Fruit fly (Drosophila melanogaster): ENCODE results near the gene Prosbeta3.

Gene Prosbeta3

DNA sequence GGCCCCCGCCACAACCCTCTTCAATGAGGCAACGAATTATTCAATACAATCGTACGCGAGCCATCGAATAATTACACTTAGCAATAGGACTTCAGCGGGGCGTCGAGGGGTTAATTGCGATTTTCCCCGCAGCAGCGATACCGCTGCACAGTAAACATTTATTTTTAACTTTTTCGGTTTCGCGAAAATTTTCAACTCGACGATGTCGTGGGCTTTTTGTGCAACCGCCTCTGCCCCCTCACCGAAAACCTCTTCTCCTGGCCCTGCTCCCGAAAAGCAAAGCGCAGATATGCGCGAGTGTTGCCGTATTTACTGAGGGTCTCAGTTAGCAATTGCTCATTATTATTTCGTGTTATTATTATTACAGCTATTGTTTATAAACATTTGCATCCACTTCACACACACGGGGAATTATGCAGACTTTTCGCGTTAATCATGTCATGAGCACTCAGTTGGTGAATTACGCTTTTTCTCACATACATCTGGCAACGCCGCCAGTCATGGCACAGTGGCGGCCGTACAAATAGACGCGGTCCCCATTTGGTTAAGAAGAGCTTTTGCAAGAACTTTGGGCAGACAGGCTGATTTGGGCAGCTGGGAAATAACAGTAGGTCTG lies 7.8 kb upstream of the Prosbeta3 start (continued):
- TF ChIP-seq ssp (GFP tag; IDR thresholded peaks at IDR 0.05) (no peak), CG42726 (GFP tag; IDR thresholded peaks at IDR 0.05; ENCODE audit: partially characterized antibody) (no peak), CG12071 (GFP tag; optimal IDR thresholded peaks at IDR 0.05) (no peak), CG2712 (tag; optimal IDR thresholded peaks at IDR 0.05) (peak; percentile 49), Dfd (GFP tag; optimal IDR thresholded peaks at IDR 0.05) (no peak), zfh2 (GFP tag; optimal IDR thresholded peaks at IDR 0.05) (peak; percentile 55), eve (GFP tag; optimal IDR thresholded peaks at IDR 0.05) (no peak), zf30C (GFP tag; optimal IDR thresholded peaks at IDR 0.05) (no peak), lbe (GFP tag; optimal IDR thresholded peaks at IDR 0.05) (peak; percentile 73), HHEX (GFP tag; optimal IDR thresholded peaks at IDR 0.05) (peak; percentile 27), gro (GFP tag; optimal IDR thresholded peaks at IDR 0.05) (peak; percentile 67), CG11085 (GFP tag; IDR thresholded peaks at IDR 0.05) (no peak), CG18764 (GFP tag; optimal IDR thresholded peaks at IDR 0.05) (no peak), crc (GFP tag; optimal IDR thresholded peaks at IDR 0.05) (peak; percentile 34), luna (GFP tag; optimal IDR thresholded peaks at IDR 0.05) (no peak), CG14860 (GFP tag; IDR thresholded peaks at IDR 0.05; ENCODE audit: partially characterized antibody) (no peak), sc (optimal IDR thresholded peaks at IDR 0.05) (no peak), sc (GFP tag; optimal IDR thresholded peaks at IDR 0.05) (no peak), CG11695 (GFP tag; IDR thresholded peaks at IDR 0.05) (no peak), CG30403 (GFP tag; optimal IDR thresholded peaks at IDR 0.05) (peak; percentile 50), CG8290 (GFP tag; optimal IDR thresholded peaks at IDR 0.05) (peak; percentile 44), CG8290 (tag; optimal IDR thresholded peaks at IDR 0.05) (peak in 1 of 2 experiments; percentile 11), Spps (tag; optimal IDR thresholded peaks at IDR 0.05) (no peak), sima (GFP tag; optimal IDR thresholded peaks at IDR 0.05) (no peak), CG32767 (GFP tag; IDR thresholded peaks at IDR 0.05) (no peak), gce (GFP tag; IDR thresholded peaks at IDR 0.05) (no peak), CG13775 (GFP tag; optimal IDR thresholded peaks at IDR 0.05) (peak; percentile 39), mld (GFP tag; IDR thresholded peaks at IDR 0.05; ENCODE audit: partially characterized antibody) (no peak), CG1024 (GFP tag; IDR thresholded peaks at IDR 0.05) (peak; percentile 30; the same call in 1 of the 2 replicates), CG7556 (GFP tag; optimal IDR thresholded peaks at IDR 0.05) (peak; percentile 66), CG8388 (GFP tag; optimal IDR thresholded peaks at IDR 0.05) (no peak), HLH3B (GFP tag; IDR thresholded peaks at IDR 0.05) (no peak), Sox100B (GFP tag; optimal IDR thresholded peaks at IDR 0.05) (no peak), so (GFP tag; IDR thresholded peaks at IDR 0.05) (peak; percentile 40; the same call in 1 of the 3 replicates), CG13894 (tag; optimal IDR thresholded peaks at IDR 0.05) (no peak), p53 (GFP tag; optimal IDR thresholded peaks at IDR 0.05) (peak; percentile 32), Blimp-1 (GFP tag; optimal IDR thresholded peaks at IDR 0.05) (no peak), shn (GFP tag; optimal IDR thresholded peaks at IDR 0.05) (peak; percentile 72), pita (GFP tag; optimal IDR thresholded peaks at IDR 0.05) (no peak), CkIIα-i1 (GFP tag; IDR thresholded peaks at IDR 0.05) (no peak), Drgx (GFP tag; IDR thresholded peaks at IDR 0.05) (peak; percentile 12), MBD-R2 (GFP tag; IDR thresholded peaks at IDR 0.05) (peak; percentile 57), hkb (optimal IDR thresholded peaks at IDR 0.05) (peak; percentile 33), hkb (GFP tag; IDR thresholded peaks at IDR 0.05) (0 out of 2 replicates have a peak, but pooled peaks have one; percentile 12), CG17328 (GFP tag; IDR thresholded peaks at IDR 0.05) (peak; percentile 46; the same call in 1 of the 2 replicates), CG12219 (GFP tag; optimal IDR thresholded peaks at IDR 0.05) (no peak), CG16863 (GFP tag; optimal IDR thresholded peaks at IDR 0.05) (peak; percentile 38), stc (GFP tag; IDR thresholded peaks at IDR 0.05) (0 out of 2 replicates have a peak, but pooled peaks have one; percentile 38), fd96Cb (tag; optimal IDR thresholded peaks at IDR 0.05) (no peak), Stat92E (GFP tag; optimal IDR thresholded peaks at IDR 0.05) (no peak), ab (GFP tag; optimal IDR thresholded peaks at IDR 0.05) (no peak)

All from whole organism, embryonic.